Fruit fly (Drosophila melanogaster): Measurements from ENCODE around the gene SAK.

SAK gene

dm6 chr3L:21465261-21466112, 50.2 kb downstream of the SAK start:
- TF ChIP-seq insv (optimal IDR thresholded peaks at IDR 0.05) = no peak
- no peak for TF ChIP-seq ttk (optimal IDR thresholded peaks at IDR 0.05)
- no peak for TF ChIP-seq psq (optimal IDR thresholded peaks at IDR 0.05)
- no peak for TF ChIP-seq h (optimal IDR thresholded peaks at IDR 0.05)
- no peak for TF ChIP-seq Myc (optimal IDR thresholded peaks at IDR 0.05)
- no peak for TF ChIP-seq Sin3A (optimal IDR thresholded peaks at IDR 0.05)

- TF ChIP-seq psq (optimal IDR thresholded peaks at IDR 0.05) (no peak), ttk (optimal IDR thresholded peaks at IDR 0.05) (no peak), Sin3A (optimal IDR thresholded peaks at IDR 0.05) (no peak), h (optimal IDR thresholded peaks at IDR 0.05) (no peak), insv (optimal IDR thresholded peaks at IDR 0.05) (no peak), Myc (optimal IDR thresholded peaks at IDR 0.05) (no peak)
Measured at dm6 chr3L:21464240-21464639, 51.4 kb downstream of the SAK start.

dm6 chr3L:21462860-21463259, 52.8 kb downstream of the SAK start:
- no peak for TF ChIP-seq Sin3A (optimal IDR thresholded peaks at IDR 0.05)
- TF ChIP-seq psq (optimal IDR thresholded peaks at IDR 0.05) = no peak
- no peak for TF ChIP-seq ttk (optimal IDR thresholded peaks at IDR 0.05)
- no peak for TF ChIP-seq Myc (optimal IDR thresholded peaks at IDR 0.05)
- TF ChIP-seq h (optimal IDR thresholded peaks at IDR 0.05) = no peak
- TF ChIP-seq insv (optimal IDR thresholded peaks at IDR 0.05) = no peak

All from Kc167 (cell line).